Worm (Caenorhabditis elegans) whole organism, early embryonic: ENCODE results near the gene R05C11.4.

Experiments
- B0310.2 ChIP-seq: sonication (generic microtip); optimal IDR thresholded peaks from 2 replicates; lab custom pipeline; 2016; ENCODE audit warnings: mild to moderate bottlenecking, missing genetic modification characterization, missing compliant biosample characterization
- aly-1 ChIP-seq: sonication (generic microtip); optimal IDR thresholded peaks from 2 replicates; lab custom pipeline; 2016; ENCODE audit warnings: missing genetic modification characterization, missing compliant biosample characterization
- ama-1 ChIP-seq: fragments of 150-350 bp; optimal IDR thresholded peaks from 2 replicates; lab custom pipeline; 2014
- ceh-13 ChIP-seq: fragments of 200-800 bp; sonication (Bioruptor generic); optimal IDR thresholded peaks from 2 replicates; lab custom pipeline; 2018; ENCODE audit warnings: mild to moderate bottlenecking, missing genetic modification characterization, missing compliant biosample characterization
- ceh-36 ChIP-seq: sonication (generic microtip); optimal IDR thresholded peaks from 2 replicates; lab custom pipeline; 2016; ENCODE audit warnings: missing genetic modification characterization, inconsistent platforms, missing compliant biosample characterization
- flt-1 ChIP-seq: fragments of 200-800 bp; sonication (Bioruptor generic); IDR thresholded peaks from 2 replicates; pipeline ENCODE4 v1.3.6; 2022; ENCODE audit warnings: missing genetic modification characterization, missing compliant biosample characterization
- hmbx-1 ChIP-seq: sonication (generic microtip); optimal IDR thresholded peaks from 2 replicates; lab custom pipeline; 2016; ENCODE audit warnings: mild to moderate bottlenecking, missing genetic modification characterization, missing compliant biosample characterization
- pes-1 ChIP-seq: fragments of 200-800 bp; sonication (Bioruptor generic); IDR thresholded peaks from 2 replicates; pipeline ENCODE4 v1.3.6; 2022; ENCODE audit warnings: missing genetic modification reagents, missing genetic modification characterization, missing compliant biosample characterization
- scrt-1 ChIP-seq: fragments of 200-800 bp; sonication (Bioruptor generic); IDR thresholded peaks from 2 replicates; pipeline ENCODE4 v1.3.6; 2022; ENCODE audit warnings: missing genetic modification characterization, missing compliant biosample characterization
- sea-1 ChIP-seq: fragments of 200-800 bp; sonication (Bioruptor generic); conservative IDR thresholded peaks from 2 replicates; pipeline ENCODE4 v1.3.6; 2022; ENCODE audit warnings: missing genetic modification characterization, missing compliant biosample characterization
- tbx-11 ChIP-seq: fragments of 200-800 bp; sonication (Bioruptor generic); IDR thresholded peaks from 2 replicates; pipeline ENCODE4 v1.3.6; 2022; ENCODE audit warnings: missing genetic modification characterization, missing compliant biosample characterization
- tbx-37 ChIP-seq: fragments of 200-800 bp; sonication (Bioruptor generic); conservative IDR thresholded peaks from 2 replicates; pipeline ENCODE4 v1.3.6; 2022; ENCODE audit warnings: missing genetic modification reagents, missing genetic modification characterization, missing compliant biosample characterization
- tra-4 ChIP-seq: sonication (generic microtip); optimal IDR thresholded peaks from 2 replicates; lab custom pipeline; 2017; ENCODE audit warnings: missing genetic modification characterization, missing compliant biosample characterization

ce11 chrIV:2037497-2037896 is 13.8 kb upstream of the R05C11.4 start:
- no peak for TF ChIP-seq sea-1 (GFP tag; lab: Robert Waterston, UW)
- TF ChIP-seq ama-1: no peak
- TF ChIP-seq hmbx-1 (tag; lab: Kevin White, UChicago): no peak
- TF ChIP-seq ceh-13 (GFP tag; lab: Kevin White, UChicago): no peak
- no peak for TF ChIP-seq ceh-36 (tag; lab: Kevin White, UChicago)
- no peak for TF ChIP-seq flt-1 (GFP tag; lab: Robert Waterston, UW)
- TF ChIP-seq tra-4 (tag; lab: Kevin White, UChicago): no peak
- no peak for TF ChIP-seq aly-1 (tag; lab: Kevin White, UChicago)
- TF ChIP-seq B0310.2 (tag; lab: Kevin White, UChicago): no peak
- TF ChIP-seq scrt-1: no peak
- TF ChIP-seq pes-1 (GFP tag; lab: Robert Waterston, UW): no peak
- TF ChIP-seq tbx-37 (GFP tag; lab: Robert Waterston, UW): no peak
- TF ChIP-seq tbx-11 (GFP tag; lab: Robert Waterston, UW): no peak
